Fruit fly (Drosophila melanogaster): ENCODE measurements around the gene shop.

The shop gene

DNA sequence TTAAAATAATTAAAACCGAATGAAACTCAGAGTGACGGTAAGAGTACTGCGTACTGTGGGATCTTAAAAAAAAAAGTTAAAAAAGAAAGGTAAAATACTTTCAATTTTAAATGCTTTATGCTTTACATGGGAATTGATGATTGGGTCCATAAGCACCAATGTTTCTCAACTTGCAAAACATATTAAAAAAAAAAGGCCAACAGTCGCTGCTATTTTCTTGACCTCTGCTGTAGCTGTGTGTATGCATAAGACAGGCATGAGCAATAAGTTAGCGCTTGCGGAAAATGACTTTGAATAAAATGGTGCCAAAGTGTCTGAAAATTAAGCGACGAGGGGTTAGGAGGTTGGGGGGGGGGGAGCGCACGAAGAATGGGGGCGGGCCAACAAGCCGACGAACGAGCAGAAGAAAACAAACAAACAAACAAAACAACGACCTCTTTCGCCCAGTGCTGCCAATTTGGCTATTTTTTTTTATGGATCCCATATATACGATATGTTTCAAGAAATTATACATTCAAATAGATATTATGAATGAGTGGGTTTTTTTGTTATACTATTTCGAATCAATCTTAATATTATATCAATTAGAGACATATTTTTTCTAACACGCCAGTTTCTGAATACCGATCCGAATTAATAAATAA is 21.2 kb upstream of the shop start (continued):
- TF ChIP-seq CG18011 (GFP tag; optimal IDR thresholded peaks at IDR 0.05) (no peak), sens (GFP tag) (peak; percentile 93), kah (GFP tag; optimal IDR thresholded peaks at IDR 0.05) (peak; percentile 17), pros (GFP tag; optimal IDR thresholded peaks at IDR 0.05) (no peak), stwl (tag; optimal IDR thresholded peaks at IDR 0.05) (no peak), lab (GFP tag; optimal IDR thresholded peaks at IDR 0.05) (peak; percentile 72), CG10147 (GFP tag; optimal IDR thresholded peaks at IDR 0.05) (peak; percentile 22), sim (GFP tag; IDR thresholded peaks at IDR 0.05) (no peak), tin (GFP tag; optimal IDR thresholded peaks at IDR 0.05) (peak; percentile 37), D19A (tag; optimal IDR thresholded peaks at IDR 0.05) (no peak), CG6654 (GFP tag; optimal IDR thresholded peaks at IDR 0.05) (peak; percentile 14), Eip74EF (GFP tag; optimal IDR thresholded peaks at IDR 0.05) (peak in 1 of 2 experiments; percentile 35), dimm (GFP tag; IDR thresholded peaks at IDR 0.05) (no peak), fd102C (GFP tag; optimal IDR thresholded peaks at IDR 0.05) (no peak), Hsf (GFP tag; optimal IDR thresholded peaks at IDR 0.05) (peak; percentile 41), gro (GFP tag; optimal IDR thresholded peaks at IDR 0.05) (peak; percentile 5), CG31388 (GFP tag; optimal IDR thresholded peaks at IDR 0.05) (no peak), Sox100B (GFP tag; optimal IDR thresholded peaks at IDR 0.05) (no peak), Hand (GFP tag; optimal IDR thresholded peaks at IDR 0.05) (peak; percentile 17), ewg (GFP tag; optimal IDR thresholded peaks at IDR 0.05) (peak; percentile 16), inv (GFP tag; IDR thresholded peaks at IDR 0.05; ENCODE audit: partially characterized antibody) (no peak), gfzf (GFP tag; optimal IDR thresholded peaks at IDR 0.05) (no peak), CG2712 (tag; optimal IDR thresholded peaks at IDR 0.05) (peak; percentile 18), cwo (GFP tag; optimal IDR thresholded peaks at IDR 0.05) (peak; percentile 15), klu (GFP tag; IDR thresholded peaks at IDR 0.05) (no peak), Aef1 (GFP tag; IDR thresholded peaks at IDR 0.05) (peak; percentile 54; the same call in 2 of the 3 replicates), da (GFP tag; optimal IDR thresholded peaks at IDR 0.05) (no peak), Bgb (GFP tag; IDR thresholded peaks at IDR 0.05; ENCODE audit: partially characterized antibody) (no peak), E2f2 (GFP tag; IDR thresholded peaks at IDR 0.05) (peak; percentile 40; the same call in 1 of the 2 replicates), exex (tag; optimal IDR thresholded peaks at IDR 0.05) (no peak), ftz-f1 (GFP tag; optimal IDR thresholded peaks at IDR 0.05) (no peak), bcd (GFP tag; optimal IDR thresholded peaks at IDR 0.05) (peak; percentile 52), Dll (GFP tag; IDR thresholded peaks at IDR 0.05; ENCODE audit: partially characterized antibody) (no peak), CG7357 (GFP tag; IDR thresholded peaks at IDR 0.05) (0 out of 3 replicates have a peak, but pooled peaks have one; percentile 26), CG10267 (tag; optimal IDR thresholded peaks at IDR 0.05) (peak; percentile 34), onecut (GFP tag; IDR thresholded peaks at IDR 0.05) (peak; percentile 39; the same call in 1 of the 2 replicates), CG10543 (GFP tag; optimal IDR thresholded peaks at IDR 0.05) (no peak), CG12391 (tag; optimal IDR thresholded peaks at IDR 0.05) (peak; percentile 33), CG11723 (GFP tag; optimal IDR thresholded peaks at IDR 0.05) (no peak), Antp (GFP tag; optimal IDR thresholded peaks at IDR 0.05) (peak; percentile 41), pnt (GFP tag; optimal IDR thresholded peaks at IDR 0.05) (peak; percentile 39), fd96Cb (tag; optimal IDR thresholded peaks at IDR 0.05) (peak; percentile 50), Tbp (GFP tag; optimal IDR thresholded peaks at IDR 0.05) (no peak), CG13775 (GFP tag; optimal IDR thresholded peaks at IDR 0.05) (peak; percentile 45), dmrt99B (tag; optimal IDR thresholded peaks at IDR 0.05) (peak; percentile 65), Rfx (GFP tag; IDR thresholded peaks at IDR 0.05) (peak; percentile 59), otp (GFP tag; IDR thresholded peaks at IDR 0.05) (0 out of 3 replicates have a peak, but pooled peaks have one; percentile 41), CG30403 (GFP tag; optimal IDR thresholded peaks at IDR 0.05) (peak; percentile 46), peb (GFP tag; IDR thresholded peaks at IDR 0.05) (no peak)
